Worm (Caenorhabditis elegans) whole organism, L4 larva: ENCODE results near the gene cul-1.

Experiments
- F26F4.8 ChIP-seq: fragments of 200-800 bp; sonication (Bioruptor generic); conservative IDR thresholded peaks from 2 replicates; pipeline ENCODE4 v1.3.6; 2022; ENCODE audit warnings: missing genetic modification characterization, missing compliant biosample characterization
- F37D6.2 ChIP-seq: sonication (generic microtip); optimal IDR thresholded peaks from 2 replicates; lab custom pipeline; 2016; ENCODE audit warnings: mild to moderate bottlenecking, missing genetic modification characterization, missing compliant biosample characterization
- F44E2.7 ChIP-seq: fragments of 200-800 bp; sonication (Bioruptor generic); IDR thresholded peaks from 2 replicates; pipeline ENCODE4 v2.1.2; 2022; ENCODE audit warnings: missing genetic modification characterization, missing compliant biosample characterization
- F49E8.2 ChIP-seq: sonication (generic microtip); optimal IDR thresholded peaks from 2 replicates; lab custom pipeline; 2016; ENCODE audit warnings: missing compliant biosample characterization, mild to moderate bottlenecking, missing genetic modification characterization, borderline replicate concordance
- T20F7.1 ChIP-seq: fragments of 200-800 bp; sonication (Bioruptor generic); optimal IDR thresholded peaks from 2 replicates; lab custom pipeline; 2018; ENCODE audit warnings: mild to moderate bottlenecking, missing genetic modification characterization, missing compliant biosample characterization
- Y5F2A.4 ChIP-seq: fragments of 200-800 bp; sonication (Bioruptor generic); optimal IDR thresholded peaks from 2 replicates; lab custom pipeline; 2018; ENCODE audit warnings: mild to moderate bottlenecking, missing genetic modification characterization, missing compliant biosample characterization
- aha-1 ChIP-seq: fragments of 150-350 bp; peaks from one replicate; lab custom pipeline; 2014; ENCODE audit warnings: missing biosample characterization, missing genetic modification characterization
- ceh-62 ChIP-seq: sonication (generic microtip); optimal IDR thresholded peaks from 2 replicates; lab custom pipeline; 2017; ENCODE audit warnings: missing biosample characterization, missing genetic modification characterization
- daf-16 ChIP-seq, 3 experiments: sonication (generic microtip); optimal IDR thresholded peaks; 2 replicates each; lab custom pipeline; 2016 to 2017; ENCODE audit warnings: missing genetic modification characterization in 3 of 3, missing genetic modification reagents in 3 of 3, mild to moderate bottlenecking in 2 of 3, missing compliant biosample characterization in 2 of 3, missing biosample characterization in 1 of 3, moderate library complexity in 1 of 3
- dmd-6 ChIP-seq: fragments of 200-800 bp; sonication (Bioruptor generic); IDR thresholded peaks from 2 replicates; pipeline ENCODE4 v1.3.6; 2022; ENCODE audit warnings: missing genetic modification reagents, missing genetic modification characterization, missing compliant biosample characterization
- dpl-1 ChIP-seq: fragments of 150-350 bp; optimal IDR thresholded peaks from 2 replicates; lab custom pipeline; 2014; ENCODE audit warnings: missing biosample characterization, missing genetic modification reagents, missing genetic modification characterization
- dve-1 ChIP-seq: sonication (generic microtip); optimal IDR thresholded peaks from 2 replicates; lab custom pipeline; 2017; ENCODE audit warnings: antibody characterized with exemption, mild to moderate bottlenecking, missing genetic modification characterization, missing compliant biosample characterization; ENCODE audit not compliant: insufficient read depth
- fkh-10 ChIP-seq: fragments of 150-350 bp; optimal IDR thresholded peaks from 2 replicates; lab custom pipeline; 2014; ENCODE audit warnings: missing biosample characterization, missing genetic modification reagents, missing genetic modification characterization
- hif-1 ChIP-seq, 2 experiments: sonication (generic microtip); optimal IDR thresholded peaks; 2 replicates each; lab custom pipeline; 2016 to 2017; ENCODE audit warnings: missing compliant biosample characterization in 2 of 2, missing genetic modification characterization in 2 of 2, missing genetic modification reagents in 2 of 2, missing genotype in 2 of 2, mild to moderate bottlenecking in 1 of 2
- hlh-11 ChIP-seq: fragments of 200-800 bp; sonication (Bioruptor generic); optimal IDR thresholded peaks from 2 replicates; lab custom pipeline; 2018; ENCODE audit warnings: mild to moderate bottlenecking, missing genetic modification characterization, missing compliant biosample characterization
- hlh-30 ChIP-seq: sonication (generic microtip); optimal IDR thresholded peaks from 2 replicates; lab custom pipeline; 2017; ENCODE audit warnings: antibody characterized with exemption, mild to moderate bottlenecking, missing genetic modification characterization, missing compliant biosample characterization; ENCODE audit not compliant: insufficient read depth
- hmg-1.1 ChIP-seq: fragments of 200-800 bp; sonication (Bioruptor generic); IDR thresholded peaks from 2 replicates; pipeline ENCODE4 v1.3.6; 2022; ENCODE audit warnings: missing genetic modification reagents, missing genetic modification characterization, missing compliant biosample characterization
- jun-1 ChIP-seq: fragments of 150-350 bp; optimal IDR thresholded peaks from 2 replicates; lab custom pipeline; 2014; ENCODE audit warnings: missing biosample characterization, missing genetic modification reagents, missing genetic modification characterization
- lin-13 ChIP-seq: fragments of 150-350 bp; optimal IDR thresholded peaks from 2 replicates; lab custom pipeline; 2014; ENCODE audit warnings: missing biosample characterization, missing genetic modification reagents, missing genetic modification characterization
- lin-15B ChIP-seq: fragments of 150-350 bp; sonication (generic microtip); optimal IDR thresholded peaks from 3 replicates; lab custom pipeline; 2014; ENCODE audit warnings: missing biosample characterization, missing genetic modification characterization
- lin-38 ChIP-seq: fragments of 200-800 bp; sonication (Bioruptor generic); IDR thresholded peaks from 2 replicates; pipeline ENCODE4 v1.3.6; 2022; ENCODE audit warnings: missing genetic modification reagents, missing genetic modification characterization, missing compliant biosample characterization
- lsy-2 ChIP-seq, 2 experiments: fragments of 150-350 bp in 1 of 2; sonication (generic microtip) in 1 of 2; optimal IDR thresholded peaks; 2 replicates each; lab custom pipeline; 2014 to 2017; ENCODE audit warnings: missing biosample characterization in 2 of 2, missing genetic modification characterization in 2 of 2
- madf-9 ChIP-seq: fragments of 200-800 bp; sonication (Bioruptor generic); conservative IDR thresholded peaks from 2 replicates; pipeline ENCODE4 v1.3.6; 2022; ENCODE audit warnings: missing genetic modification reagents, missing genetic modification characterization, missing compliant biosample characterization
- mep-1 ChIP-seq: fragments of 150-350 bp; sonication (generic microtip); optimal IDR thresholded peaks from 3 replicates; lab custom pipeline; 2014; ENCODE audit warnings: missing biosample characterization, missing genetic modification characterization
- mes-2 ChIP-seq: sonication (generic microtip); optimal IDR thresholded peaks from 2 replicates; lab custom pipeline; 2016; ENCODE audit warnings: missing genotype, mild to moderate bottlenecking, missing genetic modification characterization, missing compliant biosample characterization; ENCODE audit not compliant: poor library complexity, severe bottlenecking
- mxl-2 ChIP-seq: fragments of 200-800 bp; sonication (Bioruptor generic); conservative IDR thresholded peaks from 2 replicates; pipeline ENCODE4 v1.3.6; 2022; ENCODE audit warnings: missing genetic modification reagents, missing genetic modification characterization, missing compliant biosample characterization
- nhr-102 ChIP-seq: sonication (generic microtip); optimal IDR thresholded peaks from 2 replicates; lab custom pipeline; 2016; ENCODE audit warnings: mild to moderate bottlenecking, missing genetic modification characterization, moderate library complexity, missing compliant biosample characterization
- nhr-25 ChIP-seq: sonication (generic microtip); optimal IDR thresholded peaks from 2 replicates; lab custom pipeline; 2017; ENCODE audit warnings: missing genetic modification characterization, mild to moderate bottlenecking, missing compliant biosample characterization, antibody characterized with exemption, moderate library complexity, borderline replicate concordance; ENCODE audit not compliant: insufficient read depth
- nhr-28 ChIP-seq: fragments of 150-350 bp; optimal IDR thresholded peaks from 2 replicates; lab custom pipeline; 2014; ENCODE audit warnings: missing biosample characterization, missing genetic modification characterization
- nhr-41 ChIP-seq: fragments of 200-800 bp; sonication (Bioruptor generic); IDR thresholded peaks from 2 replicates; pipeline ENCODE4 v1.3.6; 2022; ENCODE audit warnings: missing genetic modification reagents, missing genetic modification characterization, missing compliant biosample characterization
- nhr-42 ChIP-seq: fragments of 200-800 bp; sonication (Bioruptor generic); IDR thresholded peaks from 2 replicates; pipeline ENCODE4 v1.3.6; 2022; ENCODE audit warnings: missing genetic modification characterization, missing compliant biosample characterization
- nhr-6 ChIP-seq: fragments of 150-350 bp; optimal IDR thresholded peaks from 2 replicates; lab custom pipeline; 2014; ENCODE audit warnings: missing biosample characterization, missing genetic modification characterization
- nhr-77 ChIP-seq: fragments of 150-350 bp; optimal IDR thresholded peaks from 2 replicates; lab custom pipeline; 2014; ENCODE audit warnings: missing biosample characterization, missing genetic modification characterization
- pha-4 ChIP-seq, 2 experiments: fragments of 150-350 bp in 1 of 2; fragments of 200-800 bp in 1 of 2; sonication (Bioruptor generic) in 1 of 2; IDR thresholded peaks in 1 of 2; optimal IDR thresholded peaks in 1 of 2; 2 replicates each; pipeline versions ENCODE4 v1.3.6 to Lab custom; 2014 to 2022; ENCODE audit warnings: missing genetic modification characterization in 2 of 2, missing genetic modification reagents in 2 of 2, missing biosample characterization in 1 of 2, missing compliant biosample characterization in 1 of 2
- rbr-2 ChIP-seq: sonication (generic microtip); optimal IDR thresholded peaks from 2 replicates; lab custom pipeline; 2016; ENCODE audit warnings: missing genotype, missing genetic modification characterization, missing compliant biosample characterization
- spr-1 ChIP-seq: sonication (generic microtip); optimal IDR thresholded peaks from 2 replicates; lab custom pipeline; 2016; ENCODE audit warnings: mild to moderate bottlenecking, missing genetic modification characterization, missing compliant biosample characterization
- spr-3 ChIP-seq: fragments of 200-800 bp; sonication (Bioruptor generic); optimal IDR thresholded peaks from 2 replicates; lab custom pipeline; 2018; ENCODE audit warnings: mild to moderate bottlenecking, missing genetic modification characterization, missing compliant biosample characterization
- unc-130 ChIP-seq: sonication (generic microtip); optimal IDR thresholded peaks from 2 replicates; lab custom pipeline; 2016; ENCODE audit warnings: missing genetic modification reagents, missing genetic modification characterization, missing compliant biosample characterization
- zip-2 ChIP-seq: fragments of 150-350 bp; optimal IDR thresholded peaks from 2 replicates; lab custom pipeline; 2014; ENCODE audit warnings: missing biosample characterization, missing genetic modification characterization
- ztf-7 ChIP-seq: fragments of 150-350 bp; optimal IDR thresholded peaks from 2 replicates; lab custom pipeline; 2014; ENCODE audit warnings: missing biosample characterization, missing genetic modification characterization

cul-1 gene

ce11 chrIII:10506699-10507248 lies 35.7 kb downstream of the cul-1 start, which contains the start of the genes sip-1 and sly-1:
Gene sip-1, minus strand, starts transcription at chrIII:10506801.
Gene sly-1, plus strand, starts transcription at chrIII:10507058.
- no peak for TF ChIP-seq F49E8.2
- TF ChIP-seq T20F7.1 (GFP tag; lab: Kevin White, UChicago), result peak; percentile 72
- TF ChIP-seq dpl-1 (GFP tag; lab: Kevin White, UChicago), result peak; percentile 94
- TF ChIP-seq lin-15B, result peak; percentile 50
- no peak for TF ChIP-seq lin-13
- TF ChIP-seq unc-130 (GFP tag; lab: Kevin White, UChicago), result peak; percentile 25
- TF ChIP-seq Y5F2A.4 (GFP tag; lab: Kevin White, UChicago), result no peak
- TF ChIP-seq daf-16 (GFP tag; optimal IDR thresholded peaks at IDR 0.05; lab: Kevin White, UChicago), result no peak
- TF ChIP-seq daf-16 (tag; optimal IDR thresholded peaks at IDR 0.05; lab: Kevin White, UChicago), result peak; percentile 47
- TF ChIP-seq nhr-77 (tag; lab: Kevin White, UChicago), result peak; percentile 66
- no peak for TF ChIP-seq F44E2.7 (GFP tag; lab: Robert Waterston, UW)
- peak; percentile 19 for TF ChIP-seq F37D6.2 (tag; lab: Kevin White, UChicago)
- TF ChIP-seq hlh-11 (tag; lab: Kevin White, UChicago), result peak; percentile 54
- peak; percentile 83 for TF ChIP-seq mep-1
- peak; percentile 27; the same call in 1 of the 2 replicates for TF ChIP-seq dmd-6 (GFP tag; lab: Robert Waterston, UW)
- peak; percentile 69 for TF ChIP-seq nhr-28
- peak; percentile 88 for TF ChIP-seq dve-1
- TF ChIP-seq spr-1 (tag; lab: Kevin White, UChicago), result peak; percentile 40
- no peak for TF ChIP-seq F26F4.8 (GFP tag; lab: Robert Waterston, UW)
- peak; percentile 55 for TF ChIP-seq hmg-1.1 (GFP tag; lab: Robert Waterston, UW)
- no peak for TF ChIP-seq mxl-2 (GFP tag; lab: Robert Waterston, UW)
- peak; percentile 81 for TF ChIP-seq nhr-6 (tag; lab: Kevin White, UChicago)
- TF ChIP-seq rbr-2 (tag; lab: Kevin White, UChicago), result peak; percentile 75
- TF ChIP-seq nhr-42 (GFP tag; lab: Robert Waterston, UW), result no peak
- peak; percentile 80 for TF ChIP-seq hlh-30 (tag; lab: Kevin White, UChicago)
- peak in 1 of 2 experiments; percentile 92 for TF ChIP-seq lsy-2 (tag; optimal IDR thresholded peaks at IDR 0.05; lab: Kevin White, UChicago)
- TF ChIP-seq aha-1 (tag; lab: Kevin White, UChicago), result peak; percentile 78
- TF ChIP-seq jun-1 (tag; lab: Kevin White, UChicago), result no peak
- TF ChIP-seq hif-1 (tag; optimal IDR thresholded peaks at IDR 0.05; lab: Kevin White, UChicago), result peak in 1 of 2 experiments; percentile 42
- no peak for TF ChIP-seq pha-4 (GFP tag; IDR thresholded peaks at IDR 0.05; lab: Robert Waterston, UW)
- peak; percentile 37 for TF ChIP-seq pha-4 (tag; optimal IDR thresholded peaks at IDR 0.05; lab: Kevin White, UChicago)
- TF ChIP-seq ceh-62 (tag; lab: Kevin White, UChicago), result no peak
- peak; percentile 90 for TF ChIP-seq lin-38 (GFP tag; lab: Robert Waterston, UW)
- peak; percentile 70 for TF ChIP-seq nhr-102
- peak; percentile 33 for TF ChIP-seq zip-2 (tag; lab: Kevin White, UChicago)
- TF ChIP-seq mes-2 (tag; lab: Kevin White, UChicago), result peak; percentile 83
- TF ChIP-seq nhr-41, result no peak
- TF ChIP-seq ztf-7 (tag; lab: Kevin White, UChicago), result peak; percentile 53
- TF ChIP-seq, all 104 proteins: peak for 26

- no peak for TF ChIP-seq nhr-25 (tag; lab: Kevin White, UChicago)
- no peak for TF ChIP-seq spr-3 (GFP tag; lab: Kevin White, UChicago)
- TF ChIP-seq madf-9 (GFP tag; lab: Robert Waterston, UW), result no peak
- no peak for TF ChIP-seq mxl-2 (GFP tag; lab: Robert Waterston, UW)
- no peak for TF ChIP-seq hif-1 (tag; optimal IDR thresholded peaks at IDR 0.05; lab: Kevin White, UChicago)
- peak; percentile 22 for TF ChIP-seq fkh-10 (GFP tag; lab: Kevin White, UChicago)
Observed at ce11 chrIII:10512570-10512969, 41.5 kb downstream of the cul-1 start.
